Worm (Caenorhabditis elegans): Measurements from ENCODE around the gene haf-2.
A peak's percentile ranks its signal among the peaks of the same experiment; 100 is the strongest.

haf-2 gene

DNA sequence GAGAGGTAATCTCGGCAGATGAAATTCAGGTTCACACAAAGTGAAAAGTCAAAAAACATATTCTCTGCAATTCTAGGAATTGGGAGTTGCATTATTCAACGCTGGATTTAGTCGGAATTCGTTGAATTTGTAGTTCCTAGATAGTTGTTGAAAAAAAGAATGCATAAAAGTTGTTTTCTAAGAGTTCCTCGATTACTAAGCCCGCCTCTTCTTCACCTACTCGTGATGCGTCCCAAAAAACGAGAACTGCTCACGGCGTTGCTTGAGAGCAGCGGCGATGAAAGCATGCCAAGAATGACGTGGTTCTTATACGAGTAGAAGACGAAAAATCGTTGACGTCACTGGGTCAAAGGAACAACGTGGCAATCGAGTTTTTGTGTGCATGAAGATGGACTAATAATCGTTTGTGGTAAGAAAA lies 31.2 kb downstream of the haf-2 start:
- TF ChIP-seq ceh-82 (tag; optimal IDR thresholded peaks at IDR 0.05) (no peak), aly-2 (tag; optimal IDR thresholded peaks at IDR 0.05) (no peak), unc-62 (GFP tag; optimal IDR thresholded peaks at IDR 0.05) (no peak), ama-1 (optimal IDR thresholded peaks at IDR 0.05) (peak; percentile 16), lsy-2 (tag; optimal IDR thresholded peaks at IDR 0.05) (peak in 1 of 2 experiments; percentile 50), Y55F3AM.14 (GFP tag; optimal IDR thresholded peaks at IDR 0.05) (no peak), unc-55 (GFP tag; optimal IDR thresholded peaks at IDR 0.05) (peak; percentile 55), nhr-129 (tag; optimal IDR thresholded peaks at IDR 0.05) (peak; percentile 25), nhr-6 (tag; optimal IDR thresholded peaks at IDR 0.05) (no peak), crh-2 (tag; optimal IDR thresholded peaks at IDR 0.05) (peak; percentile 86), mbf-1 (tag; optimal IDR thresholded peaks at IDR 0.05) (no peak), sma-9 (GFP tag; optimal IDR thresholded peaks at IDR 0.05) (peak; percentile 52), sma-9 (tag; optimal IDR thresholded peaks at IDR 0.05) (no peak), egl-27 (tag; optimal IDR thresholded peaks at IDR 0.05) (no peak), lin-13 (GFP tag; optimal IDR thresholded peaks at IDR 0.05) (no peak), snpc-4 (tag; optimal IDR thresholded peaks at IDR 0.05) (no peak), nhr-11 (tag; optimal IDR thresholded peaks at IDR 0.05) (no peak), ztf-11 (tag; optimal IDR thresholded peaks at IDR 0.05) (no peak), nhr-25 (tag; optimal IDR thresholded peaks at IDR 0.05) (no peak), skn-1 (tag; optimal IDR thresholded peaks at IDR 0.05) (no peak), ztf-4 (tag; optimal IDR thresholded peaks at IDR 0.05) (no peak), nhr-12 (tag; optimal IDR thresholded peaks at IDR 0.05) (no peak), nhr-77 (tag; optimal IDR thresholded peaks at IDR 0.05) (no peak), nhr-21 (tag; optimal IDR thresholded peaks at IDR 0.05) (no peak), F13H6.1 (tag; optimal IDR thresholded peaks at IDR 0.05) (peak; percentile 23), lin-11 (tag; optimal IDR thresholded peaks at IDR 0.05) (no peak), mdl-1 (tag; optimal IDR thresholded peaks at IDR 0.05) (no peak), C34F6.9 (tag; optimal IDR thresholded peaks at IDR 0.05) (peak; percentile 44), fos-1 (tag; optimal IDR thresholded peaks at IDR 0.05) (peak; percentile 4), unc-39 (tag; optimal IDR thresholded peaks at IDR 0.05) (no peak), ztf-1 (GFP tag; conservative IDR thresholded peaks at IDR 0.05) (no peak), alr-1 (tag; optimal IDR thresholded peaks at IDR 0.05) (no peak), nhr-237 (tag; optimal IDR thresholded peaks at IDR 0.05) (no peak), peb-1 (tag; optimal IDR thresholded peaks at IDR 0.05) (no peak), elt-1 (tag; optimal IDR thresholded peaks at IDR 0.05) (no peak), blmp-1 (tag; optimal IDR thresholded peaks at IDR 0.05; ENCODE audit: insufficient read depth) (no peak), gmeb-1 (tag; optimal IDR thresholded peaks at IDR 0.05) (no peak), R02D3.7 (tag; optimal IDR thresholded peaks at IDR 0.05) (no peak), sma-3 (GFP tag; optimal IDR thresholded peaks at IDR 0.05) (no peak), dmd-4 (tag; optimal IDR thresholded peaks at IDR 0.05) (no peak), elt-3 (tag; optimal IDR thresholded peaks at IDR 0.05) (no peak), sem-4 (tag; optimal IDR thresholded peaks at IDR 0.05) (peak; percentile 19), ceh-16 (tag; optimal IDR thresholded peaks at IDR 0.05) (no peak), lin-39 (tag; optimal IDR thresholded peaks at IDR 0.05) (no peak), nhr-10 (tag; optimal IDR thresholded peaks at IDR 0.05) (no peak), zag-1 (tag; optimal IDR thresholded peaks at IDR 0.05) (no peak), ZK546.5 (tag; optimal IDR thresholded peaks at IDR 0.05) (no peak), nhr-23 (tag; optimal IDR thresholded peaks at IDR 0.05) (no peak), mab-5 (tag; optimal IDR thresholded peaks at IDR 0.05) (no peak)

DNA sequence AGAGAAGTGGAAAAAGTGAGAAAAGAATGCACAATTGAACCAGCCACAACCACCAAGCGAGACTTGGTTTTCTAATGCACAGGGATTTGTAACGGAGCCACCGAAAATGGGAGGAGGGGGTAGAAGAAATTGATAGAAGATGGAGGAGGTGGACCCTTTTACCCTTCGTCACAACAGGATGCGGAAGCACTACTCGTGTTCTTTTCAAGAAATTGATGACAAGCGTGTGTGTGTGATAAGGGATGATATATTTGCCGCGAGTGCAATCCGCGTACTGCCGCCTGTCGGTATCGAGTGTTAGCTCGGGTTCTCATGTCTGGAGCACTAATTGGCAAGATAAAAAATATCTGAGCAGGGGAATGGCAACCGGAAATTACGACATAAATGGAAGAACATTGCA lies 32.3 kb downstream of the haf-2 start, which contains the start of gene F21D12.3:
Gene F21D12.3, minus strand, starts transcription at position 101 of the 400 bp plus-strand sequence.
- no peak for TF ChIP-seq lin-11 (tag; optimal IDR thresholded peaks at IDR 0.05)
- TF ChIP-seq unc-55 (GFP tag; optimal IDR thresholded peaks at IDR 0.05), result peak; percentile 44
